Fruit fly (Drosophila melanogaster): Measurements from ENCODE around the gene CG11666.
A peak's percentile ranks its signal among the peaks of the same experiment; 100 is the strongest.

CG11666 gene

dm6 chrX:21027929-21028575 is 43.6 kb downstream of the CG11666 start, which contains the start of gene CG1532 (continued):
- no peak for TF ChIP-seq CG4820 (GFP tag; optimal IDR thresholded peaks at IDR 0.05)
- TF ChIP-seq MESR4 (GFP tag; optimal IDR thresholded peaks at IDR 0.05): peak; percentile 48
- peak; percentile 9 for TF ChIP-seq CG2712 (tag; optimal IDR thresholded peaks at IDR 0.05)
- TF ChIP-seq CG7745 (tag; optimal IDR thresholded peaks at IDR 0.05): no peak
- peak; percentile 2 for TF ChIP-seq CG8290 (GFP tag; optimal IDR thresholded peaks at IDR 0.05)
- TF ChIP-seq CG8290 (tag; optimal IDR thresholded peaks at IDR 0.05): peak in 1 of 2 experiments; percentile 48
- TF ChIP-seq hbn (GFP tag; IDR thresholded peaks at IDR 0.05; ENCODE audit: partially characterized antibody): peak; percentile 56
- TF ChIP-seq CG14860 (GFP tag; IDR thresholded peaks at IDR 0.05; ENCODE audit: partially characterized antibody): no peak
- peak; percentile 32 for TF ChIP-seq CG17385 (GFP tag; optimal IDR thresholded peaks at IDR 0.05)
- no peak for TF ChIP-seq danr (GFP tag; IDR thresholded peaks at IDR 0.05)
- TF ChIP-seq CG6765 (GFP tag; optimal IDR thresholded peaks at IDR 0.05): no peak
- TF ChIP-seq Hr3 (GFP tag; optimal IDR thresholded peaks at IDR 0.05): no peak
- no peak for TF ChIP-seq Xrp1 (GFP tag; IDR thresholded peaks at IDR 0.05)
- peak; percentile 65 for TF ChIP-seq gfzf (GFP tag; optimal IDR thresholded peaks at IDR 0.05)
- no peak for TF ChIP-seq hb (GFP tag; IDR thresholded peaks at IDR 0.05; ENCODE audit: partially characterized antibody)
- no peak for TF ChIP-seq gcm (GFP tag; optimal IDR thresholded peaks at IDR 0.05)
- TF ChIP-seq CG14710 (tag; optimal IDR thresholded peaks at IDR 0.05): peak; percentile 24
- TF ChIP-seq Fer2 (tag; optimal IDR thresholded peaks at IDR 0.05): no peak
- TF ChIP-seq scrt (GFP tag; optimal IDR thresholded peaks at IDR 0.05): peak; percentile 67
- TF ChIP-seq B-H2 (GFP tag; optimal IDR thresholded peaks at IDR 0.05): no peak
- TF ChIP-seq Hr51 (GFP tag; optimal IDR thresholded peaks at IDR 0.05): no peak
- TF ChIP-seq Med (GFP tag): peak; percentile 83
- TF ChIP-seq CG4328 (GFP tag; optimal IDR thresholded peaks at IDR 0.05): peak; percentile 1
- no peak for TF ChIP-seq az2 (GFP tag; optimal IDR thresholded peaks at IDR 0.05)
- peak; percentile 7 for TF ChIP-seq CoRest (tag; optimal IDR thresholded peaks at IDR 0.05)
- no peak for TF ChIP-seq Atf3 (GFP tag; optimal IDR thresholded peaks at IDR 0.05)
- TF ChIP-seq Gsc (GFP tag; IDR thresholded peaks at IDR 0.05): no peak
- TF ChIP-seq Dp (GFP tag; optimal IDR thresholded peaks at IDR 0.05): peak; percentile 30
- no peak for TF ChIP-seq GATAe (GFP tag; conservative IDR thresholded peaks at IDR 0.05)
- 0 out of 3 replicates have a peak, but pooled peaks have one; percentile 37 for TF ChIP-seq Dbx (GFP tag; IDR thresholded peaks at IDR 0.05)
- no peak for TF ChIP-seq Ssrp (tag; optimal IDR thresholded peaks at IDR 0.05)
- no peak for TF ChIP-seq Mad (GFP tag; optimal IDR thresholded peaks at IDR 0.05)
- TF ChIP-seq CG18476 (GFP tag; optimal IDR thresholded peaks at IDR 0.05): peak; percentile 3
- TF ChIP-seq CG9932 (GFP tag; IDR thresholded peaks at IDR 0.05): no peak
- 0 out of 2 replicates have a peak, but pooled peaks have one; percentile 30 for TF ChIP-seq vvl (GFP tag; IDR thresholded peaks at IDR 0.05)
- no peak for TF ChIP-seq CG8924 (tag; optimal IDR thresholded peaks at IDR 0.05)
- TF ChIP-seq CG17328 (GFP tag; IDR thresholded peaks at IDR 0.05): no peak
- no peak for TF ChIP-seq luna (GFP tag; optimal IDR thresholded peaks at IDR 0.05)
- no peak for TF ChIP-seq fru (optimal IDR thresholded peaks at IDR 0.05)
- TF ChIP-seq croc (GFP tag; conservative IDR thresholded peaks at IDR 0.05): no peak
- no peak for TF ChIP-seq CG16815 (GFP tag; optimal IDR thresholded peaks at IDR 0.05)
- TF ChIP-seq CG3281 (GFP tag; optimal IDR thresholded peaks at IDR 0.05): peak; percentile 10
- TF ChIP-seq CG30020 (tag; optimal IDR thresholded peaks at IDR 0.05): no peak
- no peak for TF ChIP-seq Meics (GFP tag; optimal IDR thresholded peaks at IDR 0.05)
- TF ChIP-seq CG15269 (tag; optimal IDR thresholded peaks at IDR 0.05): no peak
- TF ChIP-seq Bteb2 (GFP tag; optimal IDR thresholded peaks at IDR 0.05): no peak
- TF ChIP-seq BEAF-32 (GFP tag; optimal IDR thresholded peaks at IDR 0.05): peak; percentile 72
- TF ChIP-seq CG17802 (tag; optimal IDR thresholded peaks at IDR 0.05): no peak
- TF ChIP-seq Neu2 (GFP tag; optimal IDR thresholded peaks at IDR 0.05; ENCODE audit: borderline replicate concordance): no peak
- no peak for TF ChIP-seq Side (GFP tag; optimal IDR thresholded peaks at IDR 0.05)
